Worm (Caenorhabditis elegans): ENCODE data around the gene clec-27.

- TF ChIP-seq lsy-12 (tag; optimal IDR thresholded peaks at IDR 0.05) (no peak), nhr-25 (tag; optimal IDR thresholded peaks at IDR 0.05) (no peak), jun-1 (tag; optimal IDR thresholded peaks at IDR 0.05) (no peak), lin-39 (tag; optimal IDR thresholded peaks at IDR 0.05) (no peak), sea-2 (GFP tag; optimal IDR thresholded peaks at IDR 0.05) (no peak), nhr-77 (tag; optimal IDR thresholded peaks at IDR 0.05) (no peak), unc-62 (GFP tag; optimal IDR thresholded peaks at IDR 0.05) (no peak), nhr-43 (tag; optimal IDR thresholded peaks at IDR 0.05; ENCODE audit: poor library complexity, severe bottlenecking) (no peak), egl-27 (tag; optimal IDR thresholded peaks at IDR 0.05) (no peak)
Observed at ce11 chrV:16836100-16836499, 18.3 kb upstream of the clec-27 start.
